Fruit fly (Drosophila melanogaster) whole organism, wandering third instar larva: ENCODE data around the gene KP78b.
A peak's percentile ranks its signal among the peaks of the same experiment; 100 is the strongest.

Source experiments
- Abd-B ChIP-seq: fragments of >200 bp; optimal IDR thresholded peaks from 2 replicates; lab custom pipeline; 2017; ENCODE audit warnings: missing biosample characterization, missing genetic modification characterization
- CrebA ChIP-seq: fragments of 200-800 bp; sonication (Bioruptor generic); optimal IDR thresholded peaks from 2 replicates; lab custom pipeline; 2016; ENCODE audit warnings: missing biosample characterization, mild to moderate bottlenecking, missing genetic modification characterization, borderline replicate concordance
- Dfd ChIP-seq: fragments of >200 bp; optimal IDR thresholded peaks from 2 replicates; lab custom pipeline; 2017; ENCODE audit warnings: missing biosample characterization, missing genetic modification characterization
- GATAd ChIP-seq: sonication (Bioruptor generic); optimal IDR thresholded peaks from 2 replicates; lab custom pipeline; 2016; ENCODE audit warnings: missing biosample characterization, missing genetic modification characterization
- HLH106 ChIP-seq: fragments of 200-800 bp; optimal IDR thresholded peaks from 3 replicates; lab custom pipeline; 2019; ENCODE audit warnings: missing biosample characterization, mild to moderate bottlenecking, missing genetic modification characterization, moderate library complexity
- Hnf4 ChIP-seq: fragments of 200-800 bp; sonication (Bioruptor generic); optimal IDR thresholded peaks from 2 replicates; lab custom pipeline; 2016; ENCODE audit warnings: missing biosample characterization, mild to moderate bottlenecking, missing genetic modification characterization
- Hr78 ChIP-seq: fragments of >200 bp; optimal IDR thresholded peaks from 2 replicates; lab custom pipeline; 2017; ENCODE audit warnings: missing biosample characterization, missing genetic modification characterization
- Hr83 ChIP-seq: fragments of 200-300 bp; sonication (Bioruptor generic); optimal IDR thresholded peaks from 2 replicates; lab custom pipeline; 2016; ENCODE audit warnings: missing biosample characterization, mild to moderate bottlenecking, missing genetic modification characterization, moderate library complexity; ENCODE audit not compliant: poor library complexity, severe bottlenecking
- Jra ChIP-seq: sonication (Bioruptor generic); optimal IDR thresholded peaks from 2 replicates; lab custom pipeline; 2016; ENCODE audit warnings: missing biosample characterization, missing genetic modification characterization
- Mio ChIP-seq: sonication (Bioruptor generic); optimal IDR thresholded peaks from 2 replicates; lab custom pipeline; 2016; ENCODE audit warnings: missing biosample characterization, missing genetic modification characterization
- Myc ChIP-seq: fragments of >200 bp; optimal IDR thresholded peaks from 2 replicates; lab custom pipeline; 2017
- N ChIP-seq: fragments of >200 bp; optimal IDR thresholded peaks from 2 replicates; lab custom pipeline; 2018; ENCODE audit warnings: missing biosample characterization, missing external identifiers, missing genetic modification characterization
- OdsH ChIP-seq: fragments of 200-800 bp; sonication (Bioruptor generic); optimal IDR thresholded peaks from 2 replicates; lab custom pipeline; 2016; ENCODE audit warnings: missing biosample characterization, mild to moderate bottlenecking, missing genetic modification characterization
- Rel ChIP-seq, 2 experiments: fragments of 200-800 bp; sonication (Bioruptor generic) in 1 of 2; optimal IDR thresholded peaks; 2 replicates in 1 of 2; 3 replicates in 1 of 2; lab custom pipeline; 2016 to 2019; ENCODE audit warnings: mild to moderate bottlenecking in 2 of 2, missing biosample characterization in 2 of 2, missing genetic modification characterization in 2 of 2, moderate library complexity in 1 of 2
- Sp1 ChIP-seq: fragments of 200-800 bp; sonication (Bioruptor generic); optimal IDR thresholded peaks from 3 replicates; lab custom pipeline; 2019; ENCODE audit warnings: missing biosample characterization, mild to moderate bottlenecking, missing genetic modification characterization, moderate library complexity
- Vsx2 ChIP-seq: fragments of 200-300, 225-300 bp; sonication (Bioruptor generic); optimal IDR thresholded peaks from 2 replicates; lab custom pipeline; 2018; ENCODE audit warnings: missing biosample characterization, missing genetic modification characterization; ENCODE audit not compliant: partially characterized antibody
- brk ChIP-seq: fragments of 200-800 bp; sonication (Bioruptor generic); optimal IDR thresholded peaks from 2 replicates; lab custom pipeline; 2016; ENCODE audit warnings: missing biosample characterization, mild to moderate bottlenecking, missing genetic modification characterization
- dl ChIP-seq, 2 experiments: fragments of 175-275, 200-275 bp in 1 of 2; fragments of 200-275 bp in 1 of 2; sonication (Bioruptor generic); optimal IDR thresholded peaks; lab custom pipeline; 2018; ENCODE audit warnings: mild to moderate bottlenecking in 2 of 2, missing biosample characterization in 2 of 2, missing genetic modification characterization in 2 of 2, moderate library complexity in 2 of 2; ENCODE audit not compliant: partially characterized antibody in 2 of 2, insufficient read depth in 1 of 2
- dmrt93B ChIP-seq: fragments of 200-800 bp; sonication (Bioruptor generic); optimal IDR thresholded peaks from 2 replicates; lab custom pipeline; 2018; ENCODE audit warnings: missing biosample characterization, mild to moderate bottlenecking, missing genetic modification characterization
- dsf ChIP-seq: sonication (Bioruptor generic); optimal IDR thresholded peaks from 2 replicates; lab custom pipeline; 2016; ENCODE audit warnings: missing biosample characterization, missing genetic modification characterization, borderline replicate concordance
- ey ChIP-seq: fragments of 200-800 bp; sonication (Bioruptor generic); optimal IDR thresholded peaks from 2 replicates; lab custom pipeline; 2016; ENCODE audit warnings: missing biosample characterization, missing genetic modification characterization
- fru ChIP-seq: fragments of 200-800 bp; sonication (Bioruptor generic); optimal IDR thresholded peaks from 3 replicates; lab custom pipeline; 2016; ENCODE audit warnings: missing biosample characterization, mild to moderate bottlenecking, missing genetic modification characterization
- jim ChIP-seq: fragments of 175-275, 200-325 bp; sonication (Bioruptor generic); optimal IDR thresholded peaks from 2 replicates; lab custom pipeline; 2016; ENCODE audit warnings: missing biosample characterization, mild to moderate bottlenecking, missing genetic modification characterization
- lola ChIP-seq: fragments of >200 bp; optimal IDR thresholded peaks from 2 replicates; lab custom pipeline; 2017; ENCODE audit warnings: missing biosample characterization, missing genetic modification characterization
- pan ChIP-seq: fragments of >200 bp; optimal IDR thresholded peaks from 2 replicates; lab custom pipeline; 2017
- psq ChIP-seq: fragments of 200-800 bp; sonication (Bioruptor generic); optimal IDR thresholded peaks from 3 replicates; lab custom pipeline; 2017; ENCODE audit warnings: missing biosample characterization, mild to moderate bottlenecking, missing genetic modification characterization, moderate library complexity
- rgr ChIP-seq: fragments of 200-800 bp; sonication (Bioruptor generic); optimal IDR thresholded peaks from 3 replicates; lab custom pipeline; 2016; ENCODE audit warnings: missing biosample characterization, mild to moderate bottlenecking, missing genetic modification characterization
- sage ChIP-seq: fragments of 200-800 bp; sonication (Bioruptor generic); optimal IDR thresholded peaks from 2 replicates; lab custom pipeline; 2016; ENCODE audit warnings: missing biosample characterization, mild to moderate bottlenecking, missing genetic modification characterization
- sv ChIP-seq: fragments of 200-800 bp; sonication (Bioruptor generic); optimal IDR thresholded peaks from 3 replicates; lab custom pipeline; 2016; ENCODE audit warnings: missing biosample characterization, missing genetic modification characterization
- usp ChIP-seq: fragments of >200 bp; optimal IDR thresholded peaks from 2 replicates; lab custom pipeline; 2017; ENCODE audit warnings: missing biosample characterization, missing genetic modification characterization
- woc ChIP-seq: sonication (Bioruptor generic); optimal IDR thresholded peaks from 2 replicates; lab custom pipeline; 2016; ENCODE audit warnings: missing biosample characterization, mild to moderate bottlenecking, missing genetic modification characterization

Gene KP78b

dm6 chr3R:11338287-11338686 lies 14.6 kb downstream of the KP78b start:
- TF ChIP-seq rgr (peak; percentile 20), Vsx2 (no peak), sv (GFP tag; lab: Kevin White, UChicago) (no peak), pan (no peak), Hr83 (GFP tag; lab: Kevin White, UChicago) (no peak), Mio (GFP tag; lab: Kevin White, UChicago) (no peak), Abd-B (GFP tag; lab: Kevin White, UChicago) (no peak), sage (no peak), dmrt93B (GFP tag; lab: Kevin White, UChicago) (peak; percentile 25)

dm6 chr3R:11337109-11337508 lies 15.8 kb downstream of the KP78b start:
- no peak for TF ChIP-seq Hr78 (GFP tag; lab: Kevin White, UChicago)
- TF ChIP-seq Myc (lab: Kevin White, UChicago): no peak
- TF ChIP-seq dsf: no peak
- TF ChIP-seq Jra: no peak
- TF ChIP-seq GATAd (GFP tag; lab: Kevin White, UChicago): no peak
- TF ChIP-seq jim (GFP tag; lab: Kevin White, UChicago): no peak
- TF ChIP-seq fru (GFP tag; lab: Kevin White, UChicago): no peak
- TF ChIP-seq dl (GFP tag; optimal IDR thresholded peaks at IDR 0.05; lab: Kevin White, UChicago; ENCODE audit: insufficient read depth in 1 of 2, partially characterized antibody in 2 of 2): no peak
- no peak for TF ChIP-seq woc
- TF ChIP-seq ey: no peak
- no peak for TF ChIP-seq brk (GFP tag; lab: Kevin White, UChicago)
- no peak for TF ChIP-seq Abd-B (GFP tag; lab: Kevin White, UChicago)
- no peak for TF ChIP-seq usp (GFP tag; lab: Kevin White, UChicago)
- no peak for TF ChIP-seq Hnf4 (GFP tag; lab: Kevin White, UChicago)
- TF ChIP-seq OdsH (GFP tag; lab: Kevin White, UChicago): no peak
- no peak for TF ChIP-seq Hr83 (GFP tag; lab: Kevin White, UChicago)
- no peak for TF ChIP-seq pan

dm6 chr3R:11335794-11336193 lies 17.1 kb downstream of the KP78b start:
- TF ChIP-seq dsf (no peak), GATAd (GFP tag; lab: Kevin White, UChicago) (no peak), Sp1 (GFP tag; lab: Kevin White, UChicago) (no peak), rgr (no peak)
- TF ChIP-seq, all 38 proteins: peak for 0

- TF ChIP-seq Dfd (GFP tag; lab: Kevin White, UChicago) (peak; percentile 43), sage (no peak)
- TF ChIP-seq, all 38 proteins: peak for 1
Observed at dm6 chr3R:11334272-11334874, 18.6 kb downstream of the KP78b start.

- no peak for TF ChIP-seq GATAd (GFP tag; lab: Kevin White, UChicago)
- TF ChIP-seq Dfd (GFP tag; lab: Kevin White, UChicago): peak; percentile 1
- TF ChIP-seq, all 38 proteins: peak for 1
Observed at dm6 chr3R:11330713-11331112, 22.2 kb downstream of the KP78b start.

dm6 chr3R:11328180-11328579 lies 24.8 kb downstream of the KP78b start, which contains the start of gene pros:
Gene pros, plus strand, starts transcription at chr3R:11328480.
- no peak for TF ChIP-seq Sp1 (GFP tag; lab: Kevin White, UChicago)
- no peak for TF ChIP-seq OdsH (GFP tag; lab: Kevin White, UChicago)
- no peak for TF ChIP-seq dmrt93B (GFP tag; lab: Kevin White, UChicago)
- no peak for TF ChIP-seq psq (GFP tag; lab: Kevin White, UChicago)
- TF ChIP-seq HLH106: no peak
- TF ChIP-seq ey: no peak
- TF ChIP-seq woc: no peak
- TF ChIP-seq pan: no peak
- no peak for TF ChIP-seq Rel (GFP tag; optimal IDR thresholded peaks at IDR 0.05; lab: Kevin White, UChicago)
- TF ChIP-seq Rel (tag; optimal IDR thresholded peaks at IDR 0.05; lab: Kevin White, UChicago): no peak
- TF ChIP-seq N (GFP tag; lab: Kevin White, UChicago): no peak
- TF ChIP-seq Hr78 (GFP tag; lab: Kevin White, UChicago): no peak
- no peak for TF ChIP-seq Mio (GFP tag; lab: Kevin White, UChicago)
- TF ChIP-seq Hnf4 (GFP tag; lab: Kevin White, UChicago): no peak
- TF ChIP-seq lola (GFP tag; lab: Kevin White, UChicago): no peak
- no peak for TF ChIP-seq CrebA (GFP tag; lab: Kevin White, UChicago)
- no peak for TF ChIP-seq GATAd (GFP tag; lab: Kevin White, UChicago)
- no peak for TF ChIP-seq Dfd (GFP tag; lab: Kevin White, UChicago)
- no peak for TF ChIP-seq fru (GFP tag; lab: Kevin White, UChicago)
